Worm (Caenorhabditis elegans) whole organism, L3 larva: Measurements from ENCODE around the gene Y24D9A.7.

ENCODE experiments used
- R02D3.7 ChIP-seq: fragments of 150-350 bp; optimal IDR thresholded peaks from 2 replicates; lab custom pipeline; 2014; ENCODE audit warnings: missing biosample characterization, missing genetic modification characterization
- ZK546.5 ChIP-seq: sonication (generic microtip); optimal IDR thresholded peaks from 2 replicates; lab custom pipeline; 2017; ENCODE audit warnings: missing biosample characterization, missing genetic modification characterization
- aly-2 ChIP-seq: fragments of 150-350 bp; optimal IDR thresholded peaks from 2 replicates; lab custom pipeline; 2014; ENCODE audit warnings: missing biosample characterization, missing genetic modification characterization
- ama-1 ChIP-seq: fragments of 150-350 bp; optimal IDR thresholded peaks from 2 replicates; lab custom pipeline; 2018
- ceh-28 ChIP-seq: fragments of 150-350 bp; optimal IDR thresholded peaks from 2 replicates; lab custom pipeline; 2014; ENCODE audit warnings: missing biosample characterization, missing genetic modification reagents, missing genetic modification characterization
- ceh-82 ChIP-seq: fragments of 150-350 bp; optimal IDR thresholded peaks from 2 replicates; lab custom pipeline; 2014; ENCODE audit warnings: missing biosample characterization, missing genetic modification characterization
- ceh-9 ChIP-seq: sonication (generic microtip); optimal IDR thresholded peaks from 2 replicates; lab custom pipeline; 2018; ENCODE audit warnings: missing biosample characterization, missing genetic modification characterization
- daf-12 ChIP-seq: fragments of 150-350 bp; optimal IDR thresholded peaks from 2 replicates; lab custom pipeline; 2014; ENCODE audit warnings: missing biosample characterization, missing genetic modification reagents, missing genetic modification characterization
- egl-27 ChIP-seq: sonication (generic microtip); optimal IDR thresholded peaks from 4 replicates; lab custom pipeline; 2017; ENCODE audit warnings: missing biosample characterization, missing genetic modification reagents, missing genetic modification characterization
- egl-5 ChIP-seq: fragments of 150-350 bp; optimal IDR thresholded peaks from 2 replicates; lab custom pipeline; 2017; ENCODE audit warnings: missing biosample characterization, missing genetic modification reagents, missing genetic modification characterization, inconsistent platforms
- elt-1 ChIP-seq: fragments of 150-350 bp; optimal IDR thresholded peaks from 2 replicates; lab custom pipeline; 2014; ENCODE audit warnings: missing biosample characterization, missing genetic modification characterization
- elt-2 ChIP-seq: sonication (generic microtip); optimal IDR thresholded peaks from 2 replicates; lab custom pipeline; 2016; ENCODE audit warnings: missing genetic modification reagents, mild to moderate bottlenecking, missing genetic modification characterization, missing compliant biosample characterization
- elt-3 ChIP-seq, 3 experiments: fragments of 150-350 bp in 1 of 3; sonication (generic microtip) in 2 of 3; optimal IDR thresholded peaks; 2 replicates in 2 of 3; 4 replicates in 1 of 3; lab custom pipeline; 2014 to 2017; ENCODE audit warnings: missing biosample characterization in 3 of 3, missing genetic modification characterization in 3 of 3
- eor-1 ChIP-seq, 2 experiments: fragments of 150-350 bp; optimal IDR thresholded peaks; 2 replicates each; lab custom pipeline; 2014 to 2018; ENCODE audit warnings: missing biosample characterization in 2 of 2, missing genetic modification characterization in 2 of 2
- fkh-10 ChIP-seq: sonication (generic microtip); optimal IDR thresholded peaks from 2 replicates; lab custom pipeline; 2017; ENCODE audit warnings: missing biosample characterization, missing genetic modification reagents, missing genetic modification characterization
- fkh-2 ChIP-seq: fragments of 150-350 bp; optimal IDR thresholded peaks from 2 replicates; lab custom pipeline; 2014; ENCODE audit warnings: missing biosample characterization, missing genetic modification reagents, missing genetic modification characterization
- fos-1 ChIP-seq: fragments of 150-350 bp; optimal IDR thresholded peaks from 2 replicates; lab custom pipeline; 2014; ENCODE audit warnings: missing biosample characterization, missing genetic modification characterization
- jun-1 ChIP-seq: fragments of 150-350 bp; optimal IDR thresholded peaks from 2 replicates; lab custom pipeline; 2014; ENCODE audit warnings: missing biosample characterization, missing genetic modification reagents, missing genetic modification characterization
- lin-15B ChIP-seq: fragments of 150-350 bp; optimal IDR thresholded peaks from 2 replicates; lab custom pipeline; 2014; ENCODE audit warnings: missing biosample characterization, missing genetic modification characterization
- lin-39 ChIP-seq: fragments of 150-350 bp; optimal IDR thresholded peaks from 2 replicates; lab custom pipeline; 2018; ENCODE audit warnings: missing biosample characterization, missing genetic modification reagents, missing genetic modification characterization
- lsy-12 ChIP-seq: sonication (generic microtip); optimal IDR thresholded peaks from 2 replicates; lab custom pipeline; 2016; ENCODE audit warnings: mild to moderate bottlenecking, missing genetic modification characterization, missing compliant biosample characterization
- mdl-1 ChIP-seq: fragments of 150-350 bp; optimal IDR thresholded peaks from 2 replicates; lab custom pipeline; 2014; ENCODE audit warnings: missing biosample characterization, missing genetic modification characterization
- mml-1 ChIP-seq: fragments of 150-350 bp; sonication (generic microtip); optimal IDR thresholded peaks from 3 replicates; lab custom pipeline; 2014; ENCODE audit warnings: missing biosample characterization, missing genetic modification characterization
- nfya-1 ChIP-seq: sonication (generic microtip); optimal IDR thresholded peaks from 2 replicates; lab custom pipeline; 2017; ENCODE audit warnings: missing genetic modification characterization, mild to moderate bottlenecking, missing compliant biosample characterization, antibody characterized with exemption, moderate library complexity; ENCODE audit not compliant: insufficient read depth
- nhr-11 ChIP-seq: fragments of 150-350 bp; optimal IDR thresholded peaks from 2 replicates; lab custom pipeline; 2014; ENCODE audit warnings: missing biosample characterization, missing genetic modification characterization
- nhr-12 ChIP-seq: fragments of 150-350 bp; optimal IDR thresholded peaks from 2 replicates; lab custom pipeline; 2014; ENCODE audit warnings: missing biosample characterization, missing genetic modification characterization
- nhr-23 ChIP-seq: fragments of 150-350 bp; optimal IDR thresholded peaks from 2 replicates; lab custom pipeline; 2014; ENCODE audit warnings: missing biosample characterization, missing genetic modification reagents, missing genetic modification characterization
- nhr-237 ChIP-seq: fragments of 150-350 bp; optimal IDR thresholded peaks from 2 replicates; lab custom pipeline; 2014; ENCODE audit warnings: missing biosample characterization, missing genetic modification characterization
- nhr-25 ChIP-seq: sonication (generic microtip); optimal IDR thresholded peaks from 2 replicates; lab custom pipeline; 2017; ENCODE audit warnings: missing biosample characterization, missing genetic modification characterization
- nhr-28 ChIP-seq: fragments of 150-350 bp; optimal IDR thresholded peaks from 2 replicates; lab custom pipeline; 2014; ENCODE audit warnings: missing biosample characterization, missing genetic modification characterization
- nhr-67 ChIP-seq: fragments of 150-350 bp; optimal IDR thresholded peaks from 2 replicates; lab custom pipeline; 2014; ENCODE audit warnings: missing biosample characterization, missing genetic modification characterization
- nhr-76 ChIP-seq: fragments of 150-350 bp; sonication (generic microtip); optimal IDR thresholded peaks from 5 replicates; lab custom pipeline; 2014; ENCODE audit warnings: missing biosample characterization, missing genetic modification characterization
- nhr-77 ChIP-seq: fragments of 150-350 bp; optimal IDR thresholded peaks from 2 replicates; lab custom pipeline; 2014; ENCODE audit warnings: missing biosample characterization, missing genetic modification characterization
- pha-4 ChIP-seq: fragments of 150-350 bp; optimal IDR thresholded peaks from 2 replicates; lab custom pipeline; 2014; ENCODE audit warnings: missing biosample characterization, missing genetic modification reagents, missing genetic modification characterization
- pqm-1 ChIP-seq: fragments of 150-350 bp; optimal IDR thresholded peaks from 2 replicates; lab custom pipeline; 2017; ENCODE audit warnings: missing biosample characterization, missing genetic modification characterization, inconsistent platforms
- sea-2 ChIP-seq: fragments of 150-350 bp; sonication (generic microtip); optimal IDR thresholded peaks from 4 replicates; lab custom pipeline; 2014; ENCODE audit warnings: missing biosample characterization, missing genetic modification reagents, missing genetic modification characterization
- skn-1 ChIP-seq: fragments of 150-350 bp; optimal IDR thresholded peaks from 2 replicates; lab custom pipeline; 2014; ENCODE audit warnings: missing biosample characterization, missing genetic modification characterization
- snpc-4 ChIP-seq: fragments of 150-350 bp; optimal IDR thresholded peaks from 2 replicates; lab custom pipeline; 2014; ENCODE audit warnings: missing biosample characterization, missing genetic modification characterization
- tbx-2 ChIP-seq: sonication (generic microtip); optimal IDR thresholded peaks from 2 replicates; lab custom pipeline; 2016; ENCODE audit warnings: mild to moderate bottlenecking, missing genetic modification characterization, missing compliant biosample characterization
- unc-62 ChIP-seq: fragments of 150-350 bp; sonication (generic microtip); optimal IDR thresholded peaks from 4 replicates; lab custom pipeline; 2014; ENCODE audit warnings: missing biosample characterization, missing genetic modification reagents, missing genetic modification characterization
- zag-1 ChIP-seq: fragments of 150-350 bp; optimal IDR thresholded peaks from 2 replicates; lab custom pipeline; 2014; ENCODE audit warnings: missing biosample characterization, missing genetic modification characterization
- ztf-11 ChIP-seq: fragments of 150-350 bp; optimal IDR thresholded peaks from 2 replicates; lab custom pipeline; 2014; ENCODE audit warnings: missing biosample characterization, missing genetic modification characterization
- ztf-4 ChIP-seq: fragments of 150-350 bp; optimal IDR thresholded peaks from 2 replicates; lab custom pipeline; 2014; ENCODE audit warnings: missing biosample characterization, missing genetic modification characterization

The Y24D9A.7 gene

DNA sequence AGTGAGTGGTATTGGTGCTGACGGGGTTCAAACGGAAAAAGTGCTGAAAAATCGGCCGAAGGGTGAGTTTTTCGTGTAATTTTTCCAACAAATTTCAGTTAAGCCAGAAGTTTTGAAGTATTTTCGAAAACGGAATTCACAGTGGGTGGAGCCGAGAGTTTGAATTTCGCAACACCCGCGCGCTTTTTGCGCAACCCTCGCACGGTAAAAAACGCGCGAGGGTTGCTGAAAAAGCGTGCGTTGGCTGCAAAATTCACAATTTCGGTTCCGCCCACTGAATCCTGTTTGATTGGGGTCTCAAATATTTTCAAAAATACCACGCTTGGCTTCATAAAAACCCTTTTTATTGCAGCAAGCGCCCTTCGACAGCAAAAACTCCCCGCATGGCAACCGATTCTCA is 42.4 kb upstream of the Y24D9A.7 start:
- no peak for TF ChIP-seq ceh-9 (tag; lab: Kevin White, UChicago)

- TF ChIP-seq nhr-23 (tag; lab: Kevin White, UChicago) (no peak), ama-1 (lab: Kevin White, UChicago) (no peak), ztf-11 (no peak), R02D3.7 (tag; lab: Kevin White, UChicago) (no peak), pqm-1 (no peak), pha-4 (tag; lab: Kevin White, UChicago) (no peak), nfya-1 (tag; lab: Kevin White, UChicago) (no peak), jun-1 (no peak), mdl-1 (no peak), fkh-2 (no peak), aly-2 (tag; lab: Kevin White, UChicago) (no peak), fos-1 (tag; lab: Kevin White, UChicago) (no peak), nhr-11 (tag; lab: Kevin White, UChicago) (no peak), lsy-12 (no peak), zag-1 (tag; lab: Kevin White, UChicago) (no peak), lin-39 (tag; lab: Kevin White, UChicago) (no peak)
- TF ChIP-seq, all 47 proteins: peak for 0
These were observed 42.2 kb upstream of the Y24D9A.7 start, which contains the start of gene chat-1 for ce11 chrIV:4447284-4447366. Gene chat-1 (plus strand): TSS chrIV:4447331.

- TF ChIP-seq ZK546.5 (tag; lab: Kevin White, UChicago) (peak; percentile 1), nhr-11 (tag; lab: Kevin White, UChicago) (no peak), nfya-1 (tag; lab: Kevin White, UChicago) (peak; percentile 59), ceh-28 (tag; lab: Kevin White, UChicago) (peak; percentile 84), lin-39 (tag; lab: Kevin White, UChicago) (no peak), elt-2 (tag; lab: Kevin White, UChicago) (no peak), elt-3 (tag; optimal IDR thresholded peaks at IDR 0.05; lab: Kevin White, UChicago) (no peak), lin-15B (tag; lab: Kevin White, UChicago) (no peak), ceh-9 (tag; lab: Kevin White, UChicago) (no peak), nhr-23 (tag; lab: Kevin White, UChicago) (peak; percentile 43), fkh-10 (GFP tag; lab: Kevin White, UChicago) (no peak), mml-1 (tag; lab: Kevin White, UChicago) (no peak), ztf-4 (tag; lab: Kevin White, UChicago) (no peak), daf-12 (tag; lab: Kevin White, UChicago) (no peak), nhr-77 (tag; lab: Kevin White, UChicago) (no peak), eor-1 (tag; optimal IDR thresholded peaks at IDR 0.05; lab: Kevin White, UChicago) (no peak), nhr-25 (peak; percentile 50), R02D3.7 (tag; lab: Kevin White, UChicago) (peak; percentile 42), zag-1 (tag; lab: Kevin White, UChicago) (no peak), pha-4 (tag; lab: Kevin White, UChicago) (peak; percentile 65), ama-1 (lab: Kevin White, UChicago) (peak; percentile 83), pqm-1 (peak; percentile 20)
These were observed 41.9 kb upstream of the Y24D9A.7 start for ce11 chrIV:4446884-4447283.

- TF ChIP-seq nhr-12 (tag; lab: Kevin White, UChicago) (no peak), eor-1 (tag; optimal IDR thresholded peaks at IDR 0.05; lab: Kevin White, UChicago) (no peak), ceh-28 (tag; lab: Kevin White, UChicago) (peak; percentile 81), elt-3 (tag; optimal IDR thresholded peaks at IDR 0.05; lab: Kevin White, UChicago) (peak in 1 of 3 experiments; percentile 18), aly-2 (tag; lab: Kevin White, UChicago) (no peak), egl-5 (tag; lab: Kevin White, UChicago) (peak; percentile 24), nhr-28 (tag; lab: Kevin White, UChicago) (no peak), fos-1 (tag; lab: Kevin White, UChicago) (peak; percentile 69), ama-1 (lab: Kevin White, UChicago) (peak; percentile 79), nhr-237 (tag; lab: Kevin White, UChicago) (no peak), ceh-82 (tag; lab: Kevin White, UChicago) (peak; percentile 68), skn-1 (peak; percentile 55), nhr-76 (no peak), elt-1 (peak; percentile 81), fkh-10 (GFP tag; lab: Kevin White, UChicago) (peak; percentile 84), snpc-4 (peak; percentile 88), pqm-1 (peak; percentile 69), nhr-25 (peak; percentile 98), ztf-11 (no peak), ztf-4 (tag; lab: Kevin White, UChicago) (peak; percentile 63), ceh-9 (tag; lab: Kevin White, UChicago) (no peak), jun-1 (peak; percentile 92), nhr-77 (tag; lab: Kevin White, UChicago) (peak; percentile 69), lin-39 (tag; lab: Kevin White, UChicago) (peak; percentile 99), pha-4 (tag; lab: Kevin White, UChicago) (peak; percentile 99), lin-15B (tag; lab: Kevin White, UChicago) (peak; percentile 97), fkh-2 (peak; percentile 26), sea-2 (GFP tag; lab: Kevin White, UChicago) (no peak), elt-2 (tag; lab: Kevin White, UChicago) (peak; percentile 83), tbx-2 (tag; lab: Kevin White, UChicago) (peak; percentile 85), nfya-1 (tag; lab: Kevin White, UChicago) (peak; percentile 99), nhr-67 (no peak), egl-27 (tag; lab: Kevin White, UChicago) (peak; percentile 76), mml-1 (tag; lab: Kevin White, UChicago) (no peak), R02D3.7 (tag; lab: Kevin White, UChicago) (peak; percentile 99), unc-62 (GFP tag; lab: Kevin White, UChicago) (no peak), ZK546.5 (tag; lab: Kevin White, UChicago) (peak; percentile 98)
These were observed 40.8 kb upstream of the Y24D9A.7 start, which contains the start of the genes wapl-1 and htz-1 for ce11 chrIV:4445711-4446290. Gene wapl-1 (minus strand): TSS chrIV:4445740. Gene htz-1 (plus strand): TSS chrIV:4446216.
